Worm (Caenorhabditis elegans) whole organism, L4 larva: ENCODE measurements around the gene C16C8.16.
A peak's percentile ranks its signal among the peaks of the same experiment; 100 is the strongest.

Experiments used
- F10B5.3 ChIP-seq: sonication (generic microtip); optimal IDR thresholded peaks from 2 replicates; lab custom pipeline; 2016; ENCODE audit warnings: mild to moderate bottlenecking, missing genetic modification characterization, missing compliant biosample characterization
- F26F4.8 ChIP-seq: fragments of 200-800 bp; sonication (Bioruptor generic); conservative IDR thresholded peaks from 2 replicates; pipeline ENCODE4 v1.3.6; 2022; ENCODE audit warnings: missing genetic modification characterization, missing compliant biosample characterization
- T20F7.1 ChIP-seq: fragments of 200-800 bp; sonication (Bioruptor generic); optimal IDR thresholded peaks from 2 replicates; lab custom pipeline; 2018; ENCODE audit warnings: mild to moderate bottlenecking, missing genetic modification characterization, missing compliant biosample characterization
- ZK337.2 ChIP-seq: fragments of 200-800 bp; sonication (Bioruptor generic); IDR thresholded peaks from 2 replicates; pipeline ENCODE4 v1.3.6; 2022; ENCODE audit warnings: missing genetic modification reagents, missing genetic modification characterization, missing compliant biosample characterization
- aha-1 ChIP-seq: fragments of 150-350 bp; peaks from one replicate; lab custom pipeline; 2014; ENCODE audit warnings: missing biosample characterization, missing genetic modification characterization
- aly-2 ChIP-seq: sonication (generic microtip); optimal IDR thresholded peaks from 2 replicates; lab custom pipeline; 2018; ENCODE audit warnings: missing biosample characterization, missing genetic modification characterization
- attf-4 ChIP-seq: sonication (generic microtip); optimal IDR thresholded peaks from 3 replicates; lab custom pipeline; 2017; ENCODE audit warnings: missing biosample characterization, missing genetic modification characterization
- ces-1 ChIP-seq: fragments of 150-350 bp; sonication (generic microtip); optimal IDR thresholded peaks from 4 replicates; lab custom pipeline; 2014; ENCODE audit warnings: missing biosample characterization, missing genetic modification reagents, missing genetic modification characterization
- daf-16 ChIP-seq, 3 experiments: sonication (generic microtip); optimal IDR thresholded peaks; 2 replicates each; lab custom pipeline; 2016 to 2017; ENCODE audit warnings: missing genetic modification characterization in 3 of 3, missing genetic modification reagents in 3 of 3, mild to moderate bottlenecking in 2 of 3, missing compliant biosample characterization in 2 of 3, missing biosample characterization in 1 of 3, moderate library complexity in 1 of 3
- daf-8 ChIP-seq: fragments of 200-800 bp; sonication (Bioruptor generic); IDR thresholded peaks from 2 replicates; pipeline ENCODE4 v1.3.6; 2022; ENCODE audit warnings: missing genetic modification characterization, missing compliant biosample characterization
- dmd-6 ChIP-seq: fragments of 200-800 bp; sonication (Bioruptor generic); IDR thresholded peaks from 2 replicates; pipeline ENCODE4 v1.3.6; 2022; ENCODE audit warnings: missing genetic modification reagents, missing genetic modification characterization, missing compliant biosample characterization
- dmd-9 ChIP-seq: fragments of 200-800 bp; sonication (Bioruptor generic); IDR thresholded peaks from 2 replicates; pipeline ENCODE4 v1.3.6; 2022; ENCODE audit warnings: missing genetic modification reagents, missing genetic modification characterization, missing compliant biosample characterization
- dpl-1 ChIP-seq: fragments of 150-350 bp; optimal IDR thresholded peaks from 2 replicates; lab custom pipeline; 2014; ENCODE audit warnings: missing biosample characterization, missing genetic modification reagents, missing genetic modification characterization
- duxl-1 ChIP-seq: sonication (generic microtip); optimal IDR thresholded peaks from 2 replicates; lab custom pipeline; 2016; ENCODE audit warnings: mild to moderate bottlenecking, missing genetic modification characterization, moderate library complexity, missing compliant biosample characterization; ENCODE audit not compliant: poor library complexity
- fkh-10 ChIP-seq: fragments of 150-350 bp; optimal IDR thresholded peaks from 2 replicates; lab custom pipeline; 2014; ENCODE audit warnings: missing biosample characterization, missing genetic modification reagents, missing genetic modification characterization
- hif-1 ChIP-seq, 2 experiments: sonication (generic microtip); optimal IDR thresholded peaks; 2 replicates each; lab custom pipeline; 2016 to 2017; ENCODE audit warnings: missing compliant biosample characterization in 2 of 2, missing genetic modification characterization in 2 of 2, missing genetic modification reagents in 2 of 2, missing genotype in 2 of 2, mild to moderate bottlenecking in 1 of 2
- hlh-11 ChIP-seq: fragments of 200-800 bp; sonication (Bioruptor generic); optimal IDR thresholded peaks from 2 replicates; lab custom pipeline; 2018; ENCODE audit warnings: mild to moderate bottlenecking, missing genetic modification characterization, missing compliant biosample characterization
- lin-29 ChIP-seq: fragments of 200-800 bp; sonication (Bioruptor generic); IDR thresholded peaks from 2 replicates; pipeline ENCODE4 v1.3.6; 2022; ENCODE audit warnings: missing genetic modification reagents, missing genetic modification characterization, missing compliant biosample characterization
- lin-38 ChIP-seq: fragments of 200-800 bp; sonication (Bioruptor generic); IDR thresholded peaks from 2 replicates; pipeline ENCODE4 v1.3.6; 2022; ENCODE audit warnings: missing genetic modification reagents, missing genetic modification characterization, missing compliant biosample characterization
- lsy-2 ChIP-seq, 2 experiments: fragments of 150-350 bp in 1 of 2; sonication (generic microtip) in 1 of 2; optimal IDR thresholded peaks; 2 replicates each; lab custom pipeline; 2014 to 2017; ENCODE audit warnings: missing biosample characterization in 2 of 2, missing genetic modification characterization in 2 of 2
- madf-9 ChIP-seq: fragments of 200-800 bp; sonication (Bioruptor generic); conservative IDR thresholded peaks from 2 replicates; pipeline ENCODE4 v1.3.6; 2022; ENCODE audit warnings: missing genetic modification reagents, missing genetic modification characterization, missing compliant biosample characterization
- mdt-29 ChIP-seq: fragments of 200-800 bp; sonication (Bioruptor generic); IDR thresholded peaks from 2 replicates; pipeline ENCODE4 v1.3.6; 2022; ENCODE audit warnings: missing genetic modification reagents, missing genetic modification characterization, missing compliant biosample characterization
- mep-1 ChIP-seq: fragments of 150-350 bp; sonication (generic microtip); optimal IDR thresholded peaks from 3 replicates; lab custom pipeline; 2014; ENCODE audit warnings: missing biosample characterization, missing genetic modification characterization
- mes-2 ChIP-seq: sonication (generic microtip); optimal IDR thresholded peaks from 2 replicates; lab custom pipeline; 2016; ENCODE audit warnings: missing genotype, mild to moderate bottlenecking, missing genetic modification characterization, missing compliant biosample characterization; ENCODE audit not compliant: poor library complexity, severe bottlenecking
- mxl-3 ChIP-seq: fragments of 200-800 bp; sonication (Bioruptor generic); optimal IDR thresholded peaks from 2 replicates; lab custom pipeline; 2018; ENCODE audit warnings: mild to moderate bottlenecking, missing genetic modification characterization, missing compliant biosample characterization
- nhr-11 ChIP-seq: fragments of 150-350 bp; optimal IDR thresholded peaks from 2 replicates; lab custom pipeline; 2014; ENCODE audit warnings: missing biosample characterization, missing genetic modification characterization
- nhr-111 ChIP-seq: fragments of 200-800 bp; sonication (Bioruptor generic); optimal IDR thresholded peaks from 2 replicates; lab custom pipeline; 2018; ENCODE audit warnings: mild to moderate bottlenecking, missing genetic modification characterization, missing compliant biosample characterization
- nhr-237 ChIP-seq: sonication (generic microtip); optimal IDR thresholded peaks from 2 replicates; lab custom pipeline; 2017; ENCODE audit warnings: missing biosample characterization, missing genetic modification characterization
- nhr-28 ChIP-seq: fragments of 150-350 bp; optimal IDR thresholded peaks from 2 replicates; lab custom pipeline; 2014; ENCODE audit warnings: missing biosample characterization, missing genetic modification characterization
- nhr-42 ChIP-seq: fragments of 200-800 bp; sonication (Bioruptor generic); IDR thresholded peaks from 2 replicates; pipeline ENCODE4 v1.3.6; 2022; ENCODE audit warnings: missing genetic modification characterization, missing compliant biosample characterization
- nhr-48 ChIP-seq: sonication (generic microtip); optimal IDR thresholded peaks from 2 replicates; lab custom pipeline; 2016; ENCODE audit warnings: mild to moderate bottlenecking, missing genetic modification characterization, missing compliant biosample characterization
- php-3 ChIP-seq: fragments of 200-800 bp; sonication (Bioruptor generic); IDR thresholded peaks from 2 replicates; pipeline ENCODE4 v1.3.6; 2022; ENCODE audit warnings: missing genetic modification reagents, missing genetic modification characterization, missing compliant biosample characterization
- pqm-1 ChIP-seq: sonication (generic microtip); optimal IDR thresholded peaks from 2 replicates; lab custom pipeline; 2017; ENCODE audit warnings: missing biosample characterization, missing genetic modification characterization
- rbr-2 ChIP-seq: sonication (generic microtip); optimal IDR thresholded peaks from 2 replicates; lab custom pipeline; 2016; ENCODE audit warnings: missing genotype, missing genetic modification characterization, missing compliant biosample characterization
- snpc-1.2 ChIP-seq: fragments of 200-800 bp; sonication (Bioruptor generic); IDR thresholded peaks from 2 replicates; pipeline ENCODE4 v1.3.6; 2022; ENCODE audit warnings: missing genetic modification reagents, missing genetic modification characterization, missing compliant biosample characterization
- snpc-4 ChIP-seq: fragments of 150-350 bp; optimal IDR thresholded peaks from 2 replicates; lab custom pipeline; 2014; ENCODE audit warnings: missing biosample characterization, missing genetic modification characterization
- spr-1 ChIP-seq: sonication (generic microtip); optimal IDR thresholded peaks from 2 replicates; lab custom pipeline; 2016; ENCODE audit warnings: mild to moderate bottlenecking, missing genetic modification characterization, missing compliant biosample characterization
- tra-1 ChIP-seq: fragments of 200-800 bp; sonication (Bioruptor generic); IDR thresholded peaks from 2 replicates; pipeline ENCODE4 v1.3.6; 2022; ENCODE audit warnings: missing genetic modification reagents, missing genetic modification characterization, missing compliant biosample characterization
- unc-130 ChIP-seq: sonication (generic microtip); optimal IDR thresholded peaks from 2 replicates; lab custom pipeline; 2016; ENCODE audit warnings: missing genetic modification reagents, missing genetic modification characterization, missing compliant biosample characterization
- unc-39 ChIP-seq: sonication (generic microtip); optimal IDR thresholded peaks from 2 replicates; lab custom pipeline; 2017; ENCODE audit warnings: missing biosample characterization, missing genetic modification characterization
- unc-62 ChIP-seq, 3 experiments: fragments of 150-350 bp in 1 of 3; sonication (generic microtip); optimal IDR thresholded peaks in 2 of 3; peaks in 1 of 3; 1 replicate in 1 of 3; 2 replicates in 2 of 3; lab custom pipeline; 2014 to 2017; ENCODE audit warnings: missing biosample characterization in 3 of 3, missing genetic modification characterization in 3 of 3, missing genetic modification reagents in 3 of 3, missing genotype in 1 of 3
- zip-2 ChIP-seq: fragments of 150-350 bp; optimal IDR thresholded peaks from 2 replicates; lab custom pipeline; 2014; ENCODE audit warnings: missing biosample characterization, missing genetic modification characterization

Gene C16C8.16

ce11 chrII:3476536-3476935, 31.0 kb downstream of the C16C8.16 start (continued):
- TF ChIP-seq duxl-1 = no peak
- no peak for TF ChIP-seq mep-1 (tag; lab: Kevin White, UChicago)
- TF ChIP-seq madf-9 (GFP tag; lab: Robert Waterston, UW) = no peak
- no peak for TF ChIP-seq tra-1 (GFP tag; lab: Robert Waterston, UW)
- TF ChIP-seq, all 104 proteins: peak for 0

ce11 chrII:3477171-3477570, 31.6 kb downstream of the C16C8.16 start, which contains the start of gene fbxb-104:
Gene fbxb-104, minus strand, starts transcription at chrII:3477271.
- TF ChIP-seq nhr-42 (GFP tag; lab: Robert Waterston, UW) (no peak), pqm-1 (no peak), daf-16 (GFP tag; optimal IDR thresholded peaks at IDR 0.05; lab: Kevin White, UChicago) (no peak), daf-16 (tag; optimal IDR thresholded peaks at IDR 0.05; lab: Kevin White, UChicago) (no peak), unc-62 (GFP tag; optimal IDR thresholded peaks at IDR 0.05 in 1 of 2; lab: Kevin White, UChicago) (peak in 1 of 2 experiments; percentile 9), unc-62 (tag; optimal IDR thresholded peaks at IDR 0.05; lab: Kevin White, UChicago) (no peak), snpc-4 (tag; lab: Kevin White, UChicago) (no peak), unc-39 (tag; lab: Kevin White, UChicago) (no peak), daf-8 (GFP tag; lab: Robert Waterston, UW) (no peak)

ce11 chrII:3481584-3481983, 36.0 kb downstream of the C16C8.16 start, which contains the start of gene Y49F6B.8:
Gene Y49F6B.8, minus strand, starts transcription at chrII:3481684.
- TF ChIP-seq aly-2 (tag; lab: Kevin White, UChicago) (no peak), lin-29 (GFP tag; lab: Robert Waterston, UW) (no peak), daf-16 (GFP tag; optimal IDR thresholded peaks at IDR 0.05; lab: Kevin White, UChicago) (no peak), daf-16 (tag; optimal IDR thresholded peaks at IDR 0.05; lab: Kevin White, UChicago) (no peak), F26F4.8 (GFP tag; lab: Robert Waterston, UW) (no peak)

ce11 chrII:3482231-3482630, 36.7 kb downstream of the C16C8.16 start, which contains the start of gene smu-2:
Gene smu-2, plus strand, starts transcription at chrII:3482408.
- TF ChIP-seq fkh-10 (GFP tag; lab: Kevin White, UChicago) (peak; percentile 28), rbr-2 (tag; lab: Kevin White, UChicago) (peak; percentile 43), F26F4.8 (GFP tag; lab: Robert Waterston, UW) (no peak), mes-2 (tag; lab: Kevin White, UChicago) (peak; percentile 97), T20F7.1 (GFP tag; lab: Kevin White, UChicago) (no peak), mdt-29 (GFP tag; lab: Robert Waterston, UW) (no peak), ces-1 (GFP tag; lab: Kevin White, UChicago) (peak; percentile 74), attf-4 (tag; lab: Kevin White, UChicago) (no peak), aha-1 (tag; lab: Kevin White, UChicago) (peak; percentile 95), duxl-1 (no peak), lin-38 (GFP tag; lab: Robert Waterston, UW) (peak; percentile 97), zip-2 (tag; lab: Kevin White, UChicago) (no peak), dpl-1 (GFP tag; lab: Kevin White, UChicago) (peak; percentile 62), dmd-6 (GFP tag; lab: Robert Waterston, UW) (peak; percentile 31), mep-1 (tag; lab: Kevin White, UChicago) (no peak), nhr-111 (no peak), snpc-1.2 (no peak), hlh-11 (tag; lab: Kevin White, UChicago) (no peak), dmd-9 (GFP tag; lab: Robert Waterston, UW) (peak; percentile 54; the same call in 1 of the 2 replicates), nhr-11 (tag; lab: Kevin White, UChicago) (peak; percentile 11), F10B5.3 (tag; lab: Kevin White, UChicago) (no peak), php-3 (0 out of 2 replicates have a peak, but pooled peaks have one; percentile 43), lsy-2 (tag; optimal IDR thresholded peaks at IDR 0.05; lab: Kevin White, UChicago) (no peak), nhr-237 (tag; lab: Kevin White, UChicago) (no peak), spr-1 (tag; lab: Kevin White, UChicago) (no peak), nhr-28 (tag; lab: Kevin White, UChicago) (peak; percentile 71), hif-1 (tag; optimal IDR thresholded peaks at IDR 0.05; lab: Kevin White, UChicago) (peak in 1 of 2 experiments; percentile 81), madf-9 (GFP tag; lab: Robert Waterston, UW) (peak; percentile 64), mxl-3 (GFP tag; lab: Kevin White, UChicago) (no peak), nhr-48 (no peak), unc-130 (GFP tag; lab: Kevin White, UChicago) (peak; percentile 89), ZK337.2 (GFP tag; lab: Robert Waterston, UW) (peak; percentile 74; the same call in 1 of the 2 replicates)
